Fruit fly (Drosophila melanogaster) whole organism, embryonic: Measurements from ENCODE around the gene Tm1.

Source experiments
- Blimp-1 ChIP-seq: fragments of 200-800 bp; sonication (Bioruptor generic); optimal IDR thresholded peaks from 3 replicates; lab custom pipeline; 2018; ENCODE audit warnings: missing biosample characterization, missing genetic modification characterization, mild to moderate bottlenecking, moderate library complexity, missing genetic modification reagents
- CG11696 ChIP-seq: fragments of 200-800 bp; sonication (Bioruptor generic); IDR thresholded peaks from 2 replicates; pipeline ENCODE4 v1.3.6; 2022; ENCODE audit warnings: missing biosample characterization, missing genetic modification characterization
- CG12769 ChIP-seq: fragments of 200-800 bp; sonication (Bioruptor generic); optimal IDR thresholded peaks from 2 replicates; lab custom pipeline; 2019; ENCODE audit warnings: missing biosample characterization, mild to moderate bottlenecking, missing genetic modification characterization, moderate library complexity
- CG14860 ChIP-seq: fragments of 200-800 bp; sonication (Bioruptor generic); IDR thresholded peaks from 3 replicates; pipeline ENCODE4 v1.3.6; 2022; ENCODE audit warnings: missing biosample characterization, missing genetic modification characterization; ENCODE audit not compliant: partially characterized antibody
- CG1529 ChIP-seq: fragments of 200-800 bp; sonication (Bioruptor generic); optimal IDR thresholded peaks from 3 replicates; lab custom pipeline; 2018; ENCODE audit warnings: missing biosample characterization, missing genetic modification characterization
- CG15514 ChIP-seq: fragments of 200-800 bp; sonication (Bioruptor generic); optimal IDR thresholded peaks from 3 replicates; lab custom pipeline; 2017; ENCODE audit warnings: missing biosample characterization, missing genetic modification characterization, mild to moderate bottlenecking, moderate library complexity, missing genetic modification reagents
- CG1647 ChIP-seq: fragments of 200-800 bp; sonication (Bioruptor generic); optimal IDR thresholded peaks from 3 replicates; lab custom pipeline; 2016; ENCODE audit warnings: missing biosample characterization, missing genetic modification characterization
- CG16815 ChIP-seq: fragments of 200-800 bp; sonication (Bioruptor generic); optimal IDR thresholded peaks from 3 replicates; lab custom pipeline; 2017; ENCODE audit warnings: missing biosample characterization, mild to moderate bottlenecking, missing genetic modification characterization
- CG17612 ChIP-seq: fragments of 200-800 bp; sonication (Bioruptor generic); IDR thresholded peaks from 2 replicates; pipeline ENCODE4 v1.3.6; 2022; ENCODE audit warnings: missing biosample characterization, missing genetic modification characterization
- CG18764 ChIP-seq: fragments of 200-800 bp; sonication (Bioruptor generic); optimal IDR thresholded peaks from 3 replicates; lab custom pipeline; 2016; ENCODE audit warnings: missing biosample characterization, missing genetic modification characterization
- CG33557 ChIP-seq: fragments of 200-800 bp; sonication (Bioruptor generic); optimal IDR thresholded peaks from 2 replicates; lab custom pipeline; 2019; ENCODE audit warnings: missing biosample characterization, mild to moderate bottlenecking, missing genetic modification characterization, moderate library complexity
- CG6765 ChIP-seq: fragments of 200-800 bp; sonication (Bioruptor generic); optimal IDR thresholded peaks from 3 replicates; lab custom pipeline; 2017; ENCODE audit warnings: missing biosample characterization, mild to moderate bottlenecking, missing genetic modification characterization
- Chrac-16 ChIP-seq: fragments of 200-800 bp; sonication (Bioruptor generic); optimal IDR thresholded peaks from 3 replicates; lab custom pipeline; 2016; ENCODE audit warnings: missing biosample characterization, missing genetic modification characterization
- D ChIP-seq, 2 experiments: fragments of 200-800 bp in 1 of 2; fragments of >200 bp in 1 of 2; sonication (Bioruptor generic) in 1 of 2; optimal IDR thresholded peaks; 2 replicates in 1 of 2; 3 replicates in 1 of 2; lab custom pipeline; 2017; ENCODE audit warnings: mild to moderate bottlenecking in 1 of 2, missing biosample characterization in 1 of 2, missing genetic modification characterization in 1 of 2, missing genetic modification reagents in 1 of 2
- Elba2 ChIP-seq: fragments of 200-800 bp; sonication (Bioruptor generic); optimal IDR thresholded peaks from 3 replicates; lab custom pipeline; 2016; ENCODE audit warnings: missing biosample characterization, missing genetic modification characterization
- Fer2 ChIP-seq: fragments of 200-800 bp; sonication (Bioruptor generic); optimal IDR thresholded peaks from 2 replicates; lab custom pipeline; 2018; ENCODE audit warnings: missing biosample characterization, mild to moderate bottlenecking, missing genetic modification characterization, moderate library complexity
- Hey ChIP-seq: fragments of 200-800 bp; sonication (Bioruptor generic); optimal IDR thresholded peaks from 3 replicates; lab custom pipeline; 2018; ENCODE audit warnings: missing biosample characterization, mild to moderate bottlenecking, missing genetic modification characterization
- Hmx ChIP-seq: fragments of 200-800 bp; sonication (Bioruptor generic); optimal IDR thresholded peaks from 2 replicates; lab custom pipeline; 2016; ENCODE audit warnings: missing biosample characterization, missing genetic modification characterization
- Kr ChIP-seq: fragments of 200-800 bp; sonication (Bioruptor generic); optimal IDR thresholded peaks from 2 replicates; lab custom pipeline; 2017; ENCODE audit warnings: missing biosample characterization, mild to moderate bottlenecking, missing genetic modification characterization
- Nf-YC ChIP-seq: fragments of 200-800 bp; optimal IDR thresholded peaks from 3 replicates; lab custom pipeline; 2019; ENCODE audit warnings: missing biosample characterization, mild to moderate bottlenecking, missing genetic modification characterization, moderate library complexity
- Pdp1 ChIP-seq, 2 experiments: fragments of 200-800 bp; sonication (Bioruptor generic); optimal IDR thresholded peaks; 3 replicates each; lab custom pipeline; 2016; ENCODE audit warnings: missing biosample characterization in 2 of 2, missing genetic modification characterization in 2 of 2, mild to moderate bottlenecking in 1 of 2, moderate library complexity in 1 of 2
- Poxn ChIP-seq: fragments of 200-800 bp; sonication (Bioruptor generic); IDR thresholded peaks from 2 replicates; pipeline ENCODE4 v1.3.6; 2022; ENCODE audit warnings: missing biosample characterization, missing genetic modification characterization
- Side ChIP-seq: fragments of 200-800 bp; sonication (Bioruptor generic); optimal IDR thresholded peaks from 2 replicates; lab custom pipeline; 2016; ENCODE audit warnings: missing biosample characterization, missing genetic modification characterization
- Six4 ChIP-seq: fragments of 200-800 bp; sonication (Bioruptor generic); optimal IDR thresholded peaks from 2 replicates; lab custom pipeline; 2016; ENCODE audit warnings: missing biosample characterization, missing genetic modification characterization
- Taf1 ChIP-seq: fragments of 200-800 bp; sonication (Bioruptor generic); IDR thresholded peaks from 2 replicates; pipeline ENCODE4 v1.3.6; 2022; ENCODE audit warnings: missing biosample characterization, missing genetic modification characterization
- Xbp1 ChIP-seq: fragments of 200-800 bp; sonication (Bioruptor generic); optimal IDR thresholded peaks from 3 replicates; lab custom pipeline; 2016; ENCODE audit warnings: missing biosample characterization, mild to moderate bottlenecking, missing genetic modification characterization
- amos ChIP-seq: fragments of 200-800 bp; sonication (Bioruptor generic); IDR thresholded peaks from 2 replicates; pipeline ENCODE4 v1.3.6; 2022; ENCODE audit warnings: missing biosample characterization, missing genetic modification characterization; ENCODE audit not compliant: partially characterized antibody
- ato ChIP-seq: fragments of 200-800 bp; sonication (Bioruptor generic); IDR thresholded peaks from 2 replicates; pipeline ENCODE4 v1.3.6; 2022; ENCODE audit warnings: missing biosample characterization, missing genetic modification characterization; ENCODE audit not compliant: partially characterized antibody
- bab2 ChIP-seq: fragments of 200-800 bp; sonication (Bioruptor generic); optimal IDR thresholded peaks from 2 replicates; lab custom pipeline; 2016; ENCODE audit warnings: missing biosample characterization, missing genetic modification characterization
- br ChIP-seq: fragments of >200 bp; optimal IDR thresholded peaks from 2 replicates; lab custom pipeline; 2017
- dm ChIP-seq: fragments of 200-800 bp; sonication (Bioruptor generic); optimal IDR thresholded peaks from 3 replicates; lab custom pipeline; 2016; ENCODE audit warnings: missing biosample characterization, missing genetic modification characterization
- dpn ChIP-seq, 2 experiments: fragments of 200-800 bp; sonication (Bioruptor generic); optimal IDR thresholded peaks; 3 replicates each; lab custom pipeline; 2016; ENCODE audit warnings: missing biosample characterization in 2 of 2, missing genetic modification characterization in 2 of 2
- exex ChIP-seq: fragments of 200-800 bp; sonication (Bioruptor generic); optimal IDR thresholded peaks from 4 replicates; lab custom pipeline; 2018; ENCODE audit warnings: missing biosample characterization, mild to moderate bottlenecking, missing genetic modification characterization, moderate library complexity
- fd96Cb ChIP-seq: fragments of 200-800 bp; sonication (Bioruptor generic); optimal IDR thresholded peaks from 2 replicates; lab custom pipeline; 2018; ENCODE audit warnings: missing biosample characterization, mild to moderate bottlenecking, missing genetic modification characterization, moderate library complexity
- hb ChIP-seq: fragments of 200-800 bp; sonication (Bioruptor generic); IDR thresholded peaks from 3 replicates; pipeline ENCODE4 v1.3.6; 2022; ENCODE audit warnings: missing biosample characterization, missing genetic modification characterization; ENCODE audit not compliant: partially characterized antibody
- insv ChIP-seq, 2 experiments: fragments of 200-800 bp; sonication (Bioruptor generic); optimal IDR thresholded peaks; 3 replicates each; lab custom pipeline; 2016 to 2018; ENCODE audit warnings: missing biosample characterization in 2 of 2, missing genetic modification characterization in 2 of 2
- inv ChIP-seq: fragments of 200-800 bp; sonication (Bioruptor generic); IDR thresholded peaks from 2 replicates; pipeline ENCODE4 v1.3.6; 2022; ENCODE audit warnings: missing biosample characterization, missing genetic modification characterization; ENCODE audit not compliant: partially characterized antibody
- jigr1 ChIP-seq: fragments of 200-800 bp; sonication (Bioruptor generic); IDR thresholded peaks from 3 replicates; pipeline ENCODE4 v1.3.6; 2022; ENCODE audit warnings: missing biosample characterization, missing genetic modification characterization
- lilli ChIP-seq: fragments of 200-800 bp; sonication (Bioruptor generic); optimal IDR thresholded peaks from 3 replicates; lab custom pipeline; 2016; ENCODE audit warnings: missing biosample characterization, missing genetic modification characterization
- lola ChIP-seq, 3 experiments: fragments of >200 bp in 2 of 3; fragments of 200-800 bp in 1 of 3; sonication (Bioruptor generic) in 1 of 3; optimal IDR thresholded peaks; 2 replicates each; lab custom pipeline; 2017 to 2019; ENCODE audit warnings: missing biosample characterization in 3 of 3, missing genetic modification characterization in 3 of 3, mild to moderate bottlenecking in 1 of 3, moderate library complexity in 1 of 3
- nmo ChIP-seq: fragments of 200-800 bp; sonication (Bioruptor generic); optimal IDR thresholded peaks from 2 replicates; lab custom pipeline; 2018; ENCODE audit warnings: missing biosample characterization, mild to moderate bottlenecking, missing genetic modification characterization, moderate library complexity
- odd ChIP-seq: fragments of 200-800 bp; sonication (Bioruptor generic); optimal IDR thresholded peaks from 2 replicates; lab custom pipeline; 2017; ENCODE audit warnings: missing biosample characterization, mild to moderate bottlenecking, missing genetic modification characterization
- onecut ChIP-seq: fragments of 200-800 bp; sonication (Bioruptor generic); IDR thresholded peaks from 2 replicates; pipeline ENCODE4 v1.3.6; 2022; ENCODE audit warnings: missing biosample characterization, missing genetic modification characterization
- otp ChIP-seq: fragments of 200-800 bp; sonication (Bioruptor generic); IDR thresholded peaks from 3 replicates; pipeline ENCODE4, ENCODE4 v1.3.6; 2022; ENCODE audit warnings: missing biosample characterization, missing genetic modification characterization
- pum ChIP-seq: fragments of 200-800 bp; sonication (Bioruptor generic); optimal IDR thresholded peaks from 2 replicates; lab custom pipeline; 2016; ENCODE audit warnings: missing biosample characterization, missing genetic modification characterization
- row ChIP-seq: fragments of 200-800 bp; sonication (Bioruptor generic); IDR thresholded peaks from 3 replicates; pipeline ENCODE4 v1.3.6; 2022; ENCODE audit warnings: missing biosample characterization, missing genetic modification characterization
- sens ChIP-seq: fragments of 200-800 bp; sonication (Bioruptor generic); peaks from one replicate; lab custom pipeline; 2016; ENCODE audit warnings: missing biosample characterization, missing genetic modification characterization
- unpg ChIP-seq: fragments of 200-800 bp; sonication (Bioruptor generic); optimal IDR thresholded peaks from 3 replicates; lab custom pipeline; 2018; ENCODE audit warnings: missing biosample characterization, mild to moderate bottlenecking, missing genetic modification characterization, moderate library complexity

Tm1 gene

DNA sequence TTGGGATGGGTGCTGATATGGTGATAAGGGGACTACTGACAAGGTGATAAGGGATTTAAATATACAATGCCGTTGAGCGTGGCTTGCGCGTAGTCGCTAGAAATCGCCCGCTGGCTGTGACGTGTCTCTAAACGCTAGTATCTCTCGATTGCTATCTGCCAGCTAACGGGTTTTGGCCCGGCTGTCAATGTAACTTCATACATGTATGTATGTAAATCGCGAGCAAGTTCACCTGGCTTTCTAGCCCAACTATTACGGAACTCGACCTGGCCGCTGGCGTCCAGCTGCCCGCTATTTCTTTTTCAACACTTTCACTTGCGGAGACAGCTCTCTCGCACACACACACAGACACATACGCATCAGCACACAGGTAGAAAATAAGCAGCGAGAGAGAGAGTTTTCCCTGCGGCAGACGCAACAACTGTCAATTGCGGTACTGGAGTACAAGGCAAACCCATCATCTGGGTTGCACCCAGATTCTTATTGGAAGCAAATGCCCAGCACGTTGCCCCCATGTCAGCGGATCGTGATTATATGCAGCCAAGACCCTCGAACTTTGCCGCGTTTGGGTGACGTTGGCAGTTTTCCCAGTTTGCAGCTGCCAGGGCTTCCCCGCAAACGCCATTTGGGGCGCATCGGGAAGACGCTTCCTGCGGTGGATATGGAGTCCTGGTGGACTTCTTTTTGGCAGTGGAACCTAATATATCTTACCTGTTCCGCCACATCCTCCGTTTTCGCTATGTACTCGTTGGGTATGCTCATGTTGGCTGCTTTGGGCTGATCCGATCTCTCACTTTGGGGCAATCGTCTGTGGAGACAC is 67.4 kb downstream of the Tm1 start (continued):
- TF ChIP-seq Kr (no peak), Nf-YC (tag; lab: Kevin White, UChicago) (no peak), Blimp-1 (GFP tag; lab: Kevin White, UChicago) (peak; percentile 98), pum (GFP tag; lab: Kevin White, UChicago) (no peak), onecut (no peak), CG11696 (GFP tag; lab: Robert Waterston, UW) (peak; percentile 62; the same call in 1 of the 2 replicates), lilli (GFP tag; lab: Kevin White, UChicago) (no peak), Pdp1 (GFP tag; optimal IDR thresholded peaks at IDR 0.05; lab: Kevin White, UChicago) (peak in 1 of 2 experiments; percentile 52), D (optimal IDR thresholded peaks at IDR 0.05; lab: Kevin White, UChicago) (no peak), D (GFP tag; optimal IDR thresholded peaks at IDR 0.05; lab: Kevin White, UChicago) (no peak), Chrac-16 (GFP tag; lab: Kevin White, UChicago) (no peak), CG1647 (GFP tag; lab: Kevin White, UChicago) (no peak), CG6765 (GFP tag; lab: Kevin White, UChicago) (no peak), CG33557 (peak; percentile 9), insv (GFP tag; optimal IDR thresholded peaks at IDR 0.05; lab: Kevin White, UChicago) (peak in 1 of 2 experiments; percentile 89), Taf1 (GFP tag; lab: Robert Waterston, UW) (no peak), Fer2 (no peak), Poxn (GFP tag; lab: Robert Waterston, UW) (no peak), Hmx (GFP tag; lab: Kevin White, UChicago) (no peak), bab2 (GFP tag; lab: Kevin White, UChicago) (no peak), Side (no peak), CG18764 (GFP tag; lab: Kevin White, UChicago) (no peak), sens (GFP tag; lab: Kevin White, UChicago) (peak; percentile 26), row (GFP tag; lab: Robert Waterston, UW) (no peak; the same call in 2 of the 3 replicates), odd (GFP tag; lab: Kevin White, UChicago) (no peak), CG17612 (no peak), CG14860 (GFP tag; lab: Robert Waterston, UW) (no peak), CG15514 (GFP tag; lab: Kevin White, UChicago) (no peak), lola (GFP tag; optimal IDR thresholded peaks at IDR 0.05; lab: Kevin White, UChicago) (no peak), inv (GFP tag; lab: Robert Waterston, UW) (no peak), amos (GFP tag; lab: Robert Waterston, UW) (no peak), CG16815 (GFP tag; lab: Kevin White, UChicago) (no peak), dpn (GFP tag; optimal IDR thresholded peaks at IDR 0.05; lab: Kevin White, UChicago) (no peak), exex (tag; lab: Kevin White, UChicago) (peak; percentile 3), Six4 (GFP tag; lab: Kevin White, UChicago) (no peak), hb (GFP tag; lab: Robert Waterston, UW) (no peak), otp (GFP tag; lab: Robert Waterston, UW) (no peak), Xbp1 (GFP tag; lab: Kevin White, UChicago) (peak; percentile 51), Elba2 (GFP tag; lab: Kevin White, UChicago) (peak; percentile 83), jigr1 (no peak), unpg (GFP tag; lab: Kevin White, UChicago) (no peak), CG1529 (no peak), dm (GFP tag; lab: Kevin White, UChicago) (no peak), CG12769 (tag; lab: Kevin White, UChicago) (peak; percentile 31), nmo (no peak), Hey (tag; lab: Kevin White, UChicago) (no peak), ato (GFP tag; lab: Robert Waterston, UW) (no peak), fd96Cb (tag; lab: Kevin White, UChicago) (no peak), br (lab: Kevin White, UChicago) (no peak)
